Worm (Caenorhabditis elegans) whole organism, L4 larva: ENCODE results near the gene srw-122.
"Not testable (repeated sequence)": the region's sequence is repeated elsewhere in the genome, so short reads cannot be mapped to it uniquely, and the experiment has no call there.

ENCODE experiments used
- F26F4.8 ChIP-seq: fragments of 200-800 bp; sonication (Bioruptor generic); conservative IDR thresholded peaks from 2 replicates; pipeline ENCODE4 v1.3.6; 2022; ENCODE audit warnings: missing genetic modification characterization, missing compliant biosample characterization
- F37D6.2 ChIP-seq: sonication (generic microtip); optimal IDR thresholded peaks from 2 replicates; lab custom pipeline; 2016; ENCODE audit warnings: mild to moderate bottlenecking, missing genetic modification characterization, missing compliant biosample characterization
- F44E2.7 ChIP-seq: fragments of 200-800 bp; sonication (Bioruptor generic); IDR thresholded peaks from 2 replicates; pipeline ENCODE4 v2.1.2; 2022; ENCODE audit warnings: missing genetic modification characterization, missing compliant biosample characterization
- F49E8.2 ChIP-seq: sonication (generic microtip); optimal IDR thresholded peaks from 2 replicates; lab custom pipeline; 2016; ENCODE audit warnings: missing compliant biosample characterization, mild to moderate bottlenecking, missing genetic modification characterization, borderline replicate concordance
- T26A8.4 ChIP-seq: fragments of 200-800 bp; sonication (Bioruptor generic); IDR thresholded peaks from 2 replicates; pipeline ENCODE4 v1.3.6; 2022; ENCODE audit warnings: missing genetic modification characterization, missing compliant biosample characterization
- Y48G9A.11 ChIP-seq: fragments of 200-800 bp; sonication (Bioruptor generic); IDR thresholded peaks from 2 replicates; pipeline ENCODE4 v1.3.6; 2022; ENCODE audit warnings: missing genetic modification reagents, missing genetic modification characterization, missing compliant biosample characterization
- aha-1 ChIP-seq: fragments of 150-350 bp; peaks from one replicate; lab custom pipeline; 2014; ENCODE audit warnings: missing biosample characterization, missing genetic modification characterization
- aly-2 ChIP-seq: sonication (generic microtip); optimal IDR thresholded peaks from 2 replicates; lab custom pipeline; 2018; ENCODE audit warnings: missing biosample characterization, missing genetic modification characterization
- attf-4 ChIP-seq: sonication (generic microtip); optimal IDR thresholded peaks from 3 replicates; lab custom pipeline; 2017; ENCODE audit warnings: missing biosample characterization, missing genetic modification characterization
- ceh-28 ChIP-seq: fragments of 150-350 bp; optimal IDR thresholded peaks from 2 replicates; lab custom pipeline; 2014; ENCODE audit warnings: missing biosample characterization, missing genetic modification reagents, missing genetic modification characterization
- daf-19 ChIP-seq: fragments of 200-800 bp; sonication (Bioruptor generic); conservative IDR thresholded peaks from 2 replicates; pipeline ENCODE4 v1.3.6; 2022; ENCODE audit warnings: missing genetic modification characterization, missing compliant biosample characterization
- daf-8 ChIP-seq: fragments of 200-800 bp; sonication (Bioruptor generic); IDR thresholded peaks from 2 replicates; pipeline ENCODE4 v1.3.6; 2022; ENCODE audit warnings: missing genetic modification characterization, missing compliant biosample characterization
- duxl-1 ChIP-seq: sonication (generic microtip); optimal IDR thresholded peaks from 2 replicates; lab custom pipeline; 2016; ENCODE audit warnings: mild to moderate bottlenecking, missing genetic modification characterization, moderate library complexity, missing compliant biosample characterization; ENCODE audit not compliant: poor library complexity
- egl-43 ChIP-seq: fragments of 200-800 bp; sonication (Bioruptor generic); IDR thresholded peaks from 2 replicates; pipeline ENCODE4 v1.3.6; 2022; ENCODE audit warnings: missing genetic modification reagents, missing genetic modification characterization, missing compliant biosample characterization
- fkh-10 ChIP-seq: fragments of 150-350 bp; optimal IDR thresholded peaks from 2 replicates; lab custom pipeline; 2014; ENCODE audit warnings: missing biosample characterization, missing genetic modification reagents, missing genetic modification characterization
- lin-1 ChIP-seq: fragments of 200-800 bp; sonication (Bioruptor generic); IDR thresholded peaks from 2 replicates; pipeline ENCODE4 v1.3.6; 2022; ENCODE audit warnings: missing genetic modification reagents, missing genetic modification characterization, missing compliant biosample characterization
- lin-15B ChIP-seq: fragments of 150-350 bp; sonication (generic microtip); optimal IDR thresholded peaks from 3 replicates; lab custom pipeline; 2014; ENCODE audit warnings: missing biosample characterization, missing genetic modification characterization
- lir-3 ChIP-seq: sonication (generic microtip); optimal IDR thresholded peaks from 2 replicates; lab custom pipeline; 2016; ENCODE audit warnings: mild to moderate bottlenecking, missing genetic modification characterization, missing compliant biosample characterization
- madf-9 ChIP-seq: fragments of 200-800 bp; sonication (Bioruptor generic); conservative IDR thresholded peaks from 2 replicates; pipeline ENCODE4 v1.3.6; 2022; ENCODE audit warnings: missing genetic modification reagents, missing genetic modification characterization, missing compliant biosample characterization
- mdt-29 ChIP-seq: fragments of 200-800 bp; sonication (Bioruptor generic); IDR thresholded peaks from 2 replicates; pipeline ENCODE4 v1.3.6; 2022; ENCODE audit warnings: missing genetic modification reagents, missing genetic modification characterization, missing compliant biosample characterization
- mep-1 ChIP-seq: fragments of 150-350 bp; sonication (generic microtip); optimal IDR thresholded peaks from 3 replicates; lab custom pipeline; 2014; ENCODE audit warnings: missing biosample characterization, missing genetic modification characterization
- nhr-111 ChIP-seq: fragments of 200-800 bp; sonication (Bioruptor generic); optimal IDR thresholded peaks from 2 replicates; lab custom pipeline; 2018; ENCODE audit warnings: mild to moderate bottlenecking, missing genetic modification characterization, missing compliant biosample characterization
- nhr-28 ChIP-seq: fragments of 150-350 bp; optimal IDR thresholded peaks from 2 replicates; lab custom pipeline; 2014; ENCODE audit warnings: missing biosample characterization, missing genetic modification characterization
- nhr-48 ChIP-seq: sonication (generic microtip); optimal IDR thresholded peaks from 2 replicates; lab custom pipeline; 2016; ENCODE audit warnings: mild to moderate bottlenecking, missing genetic modification characterization, missing compliant biosample characterization
- php-3 ChIP-seq: fragments of 200-800 bp; sonication (Bioruptor generic); IDR thresholded peaks from 2 replicates; pipeline ENCODE4 v1.3.6; 2022; ENCODE audit warnings: missing genetic modification reagents, missing genetic modification characterization, missing compliant biosample characterization
- pqm-1 ChIP-seq: sonication (generic microtip); optimal IDR thresholded peaks from 2 replicates; lab custom pipeline; 2017; ENCODE audit warnings: missing biosample characterization, missing genetic modification characterization
- rbr-2 ChIP-seq: sonication (generic microtip); optimal IDR thresholded peaks from 2 replicates; lab custom pipeline; 2016; ENCODE audit warnings: missing genotype, missing genetic modification characterization, missing compliant biosample characterization
- set-16 ChIP-seq: fragments of 200-800 bp; sonication (Bioruptor generic); IDR thresholded peaks from 2 replicates; pipeline ENCODE4 v1.3.6; 2022; ENCODE audit warnings: missing genetic modification reagents, missing genetic modification characterization, missing compliant biosample characterization
- snpc-1.2 ChIP-seq: fragments of 200-800 bp; sonication (Bioruptor generic); IDR thresholded peaks from 2 replicates; pipeline ENCODE4 v1.3.6; 2022; ENCODE audit warnings: missing genetic modification reagents, missing genetic modification characterization, missing compliant biosample characterization
- spr-1 ChIP-seq: sonication (generic microtip); optimal IDR thresholded peaks from 2 replicates; lab custom pipeline; 2016; ENCODE audit warnings: mild to moderate bottlenecking, missing genetic modification characterization, missing compliant biosample characterization
- tra-1 ChIP-seq: fragments of 200-800 bp; sonication (Bioruptor generic); IDR thresholded peaks from 2 replicates; pipeline ENCODE4 v1.3.6; 2022; ENCODE audit warnings: missing genetic modification reagents, missing genetic modification characterization, missing compliant biosample characterization
- unc-62 ChIP-seq, 3 experiments: fragments of 150-350 bp in 1 of 3; sonication (generic microtip); optimal IDR thresholded peaks in 2 of 3; peaks in 1 of 3; 1 replicate in 1 of 3; 2 replicates in 2 of 3; lab custom pipeline; 2014 to 2017; ENCODE audit warnings: missing biosample characterization in 3 of 3, missing genetic modification characterization in 3 of 3, missing genetic modification reagents in 3 of 3, missing genotype in 1 of 3
- zag-1 ChIP-seq: fragments of 150-350 bp; optimal IDR thresholded peaks from 2 replicates; lab custom pipeline; 2014; ENCODE audit warnings: missing biosample characterization, missing genetic modification characterization
- zip-2 ChIP-seq: fragments of 150-350 bp; optimal IDR thresholded peaks from 2 replicates; lab custom pipeline; 2014; ENCODE audit warnings: missing biosample characterization, missing genetic modification characterization
- ztf-7 ChIP-seq: fragments of 150-350 bp; optimal IDR thresholded peaks from 2 replicates; lab custom pipeline; 2014; ENCODE audit warnings: missing biosample characterization, missing genetic modification characterization

The srw-122 gene

ce11 chrV:2983351-2983750 is 31.3 kb upstream of the srw-122 start, which contains the start of gene srw-117:
Gene srw-117 (minus strand): TSS chrV:2983451.
- TF ChIP-seq nhr-111 (GFP tag; lab: Kevin White, UChicago) (no peak), unc-62 (GFP tag; optimal IDR thresholded peaks at IDR 0.05 in 1 of 2; lab: Kevin White, UChicago) (peak in 1 of 2 experiments; percentile 15), unc-62 (tag; optimal IDR thresholded peaks at IDR 0.05; lab: Kevin White, UChicago) (no peak)

ce11 chrV:2979978-2980377 is 28.0 kb upstream of the srw-122 start, which contains the start of gene srw-118:
Gene srw-118 (minus strand): TSS chrV:2980078.
- TF ChIP-seq aha-1 (tag; lab: Kevin White, UChicago) = peak; percentile 28
- TF ChIP-seq tra-1 (GFP tag; lab: Robert Waterston, UW) = no peak

- TF ChIP-seq madf-9 = no peak
- no peak for TF ChIP-seq zip-2
- no peak for TF ChIP-seq T26A8.4
- no peak for TF ChIP-seq rbr-2 (tag; lab: Kevin White, UChicago)
- TF ChIP-seq daf-19 (GFP tag; lab: Robert Waterston, UW) = no peak
- no peak for TF ChIP-seq aly-2
- TF ChIP-seq attf-4 = no peak
- TF ChIP-seq daf-8 = no peak
- TF ChIP-seq egl-43 = no peak
- TF ChIP-seq zag-1 (tag; lab: Kevin White, UChicago) = no peak
- no peak for TF ChIP-seq ztf-7 (tag; lab: Kevin White, UChicago)
- no peak for TF ChIP-seq php-3 (GFP tag; lab: Robert Waterston, UW)
- no peak for TF ChIP-seq lin-15B
- TF ChIP-seq mdt-29 (GFP tag; lab: Robert Waterston, UW) = no peak
- no peak for TF ChIP-seq F26F4.8 (GFP tag; lab: Robert Waterston, UW)
- TF ChIP-seq mep-1 (tag; lab: Kevin White, UChicago) = no peak
- no peak for TF ChIP-seq ceh-28 (tag; lab: Kevin White, UChicago)
- TF ChIP-seq pqm-1 = no peak
- TF ChIP-seq nhr-28 (tag; lab: Kevin White, UChicago) = no peak
- no peak for TF ChIP-seq lin-1 (GFP tag; lab: Robert Waterston, UW)
These were observed 24.3 kb upstream of the srw-122 start, which contains the start of gene srw-124 for ce11 chrV:2976287-2976686. Gene srw-124 (plus strand): TSS chrV:2976587.

ce11 chrV:2975285-2975684 is 23.3 kb upstream of the srw-122 start, which contains the start of gene srw-123:
Gene srw-123 (minus strand): TSS chrV:2975385.
- not testable (repeated sequence) for TF ChIP-seq fkh-10 (GFP tag; lab: Kevin White, UChicago); unc-62 (GFP tag; optimal IDR thresholded peaks at IDR 0.05 in 1 of 2; lab: Kevin White, UChicago); unc-62 (tag; optimal IDR thresholded peaks at IDR 0.05; lab: Kevin White, UChicago); zip-2

- TF ChIP-seq attf-4 (no peak), lir-3 (tag; lab: Kevin White, UChicago) (no peak), aha-1 (tag; lab: Kevin White, UChicago) (peak; percentile 91), duxl-1 (no peak), F44E2.7 (GFP tag; lab: Robert Waterston, UW) (no peak), F49E8.2 (tag; lab: Kevin White, UChicago) (no peak), unc-62 (GFP tag; optimal IDR thresholded peaks at IDR 0.05 in 1 of 2; lab: Kevin White, UChicago) (no peak), unc-62 (tag; optimal IDR thresholded peaks at IDR 0.05; lab: Kevin White, UChicago) (no peak), spr-1 (tag; lab: Kevin White, UChicago) (no peak), Y48G9A.11 (GFP tag; lab: Robert Waterston, UW) (0 out of 2 replicates have a peak, but pooled peaks have one; percentile 54), nhr-48 (tag; lab: Kevin White, UChicago) (no peak), set-16 (no peak), snpc-1.2 (GFP tag; lab: Robert Waterston, UW) (0 out of 2 replicates have a peak, but pooled peaks have one; percentile 19), lin-1 (GFP tag; lab: Robert Waterston, UW) (no peak), F37D6.2 (no peak)
These were observed 19.5 kb upstream of the srw-122 start, which contains the start of gene srw-129 for ce11 chrV:2971307-2971999. Gene srw-129 (plus strand): TSS chrV:2971949.
